Worm (Caenorhabditis elegans) whole organism, midembryonic: ENCODE data around the gene K12H6.9.

ENCODE experiments used
- T22C8.4 ChIP-seq: fragments of 200-800 bp; sonication (Bioruptor generic); IDR thresholded peaks from 2 replicates; pipeline ENCODE4 v1.3.6; 2022; ENCODE audit warnings: missing genetic modification characterization, missing compliant biosample characterization
- cog-1 ChIP-seq: sonication (generic microtip); optimal IDR thresholded peaks from 2 replicates; lab custom pipeline; 2016; ENCODE audit warnings: missing genetic modification characterization, missing compliant biosample characterization
- flt-1 ChIP-seq: fragments of 200-800 bp; sonication (Bioruptor generic); IDR thresholded peaks from 2 replicates; pipeline ENCODE4 v1.3.6; 2022; ENCODE audit warnings: missing genetic modification characterization, missing compliant biosample characterization
- klf-2 ChIP-seq: fragments of 200-800 bp; sonication (Bioruptor generic); conservative IDR thresholded peaks from 2 replicates; pipeline ENCODE4 v1.3.6; 2022; ENCODE audit warnings: missing genetic modification reagents, missing genetic modification characterization, missing compliant biosample characterization
- med-1 ChIP-seq: sonication (generic microtip); optimal IDR thresholded peaks from 2 replicates; lab custom pipeline; 2017; ENCODE audit warnings: missing genetic modification characterization, mild to moderate bottlenecking, missing compliant biosample characterization, antibody characterized with exemption, missing genetic modification reagents; ENCODE audit not compliant: insufficient read depth
- ref-1 ChIP-seq: fragments of 200-800 bp; sonication (Bioruptor generic); conservative IDR thresholded peaks from 2 replicates; pipeline ENCODE4 v1.3.6; 2022; ENCODE audit warnings: missing genetic modification reagents, missing genetic modification characterization, missing compliant biosample characterization
- tab-1 ChIP-seq: fragments of 200-800 bp; sonication (Bioruptor generic); IDR thresholded peaks from 2 replicates; pipeline ENCODE4 v1.3.6; 2022; ENCODE audit warnings: missing genetic modification characterization, missing compliant biosample characterization
- ztf-23 ChIP-seq: fragments of 200-800 bp; sonication (Bioruptor generic); IDR thresholded peaks from 2 replicates; pipeline ENCODE4 v1.3.6; 2022; ENCODE audit warnings: missing genetic modification reagents, missing genetic modification characterization, missing compliant biosample characterization
- ztf-29 ChIP-seq: fragments of 200-800 bp; sonication (Bioruptor generic); IDR thresholded peaks from 2 replicates; pipeline ENCODE4 v1.3.6; 2022; ENCODE audit warnings: missing genetic modification reagents, missing genetic modification characterization, missing compliant biosample characterization

DNA sequence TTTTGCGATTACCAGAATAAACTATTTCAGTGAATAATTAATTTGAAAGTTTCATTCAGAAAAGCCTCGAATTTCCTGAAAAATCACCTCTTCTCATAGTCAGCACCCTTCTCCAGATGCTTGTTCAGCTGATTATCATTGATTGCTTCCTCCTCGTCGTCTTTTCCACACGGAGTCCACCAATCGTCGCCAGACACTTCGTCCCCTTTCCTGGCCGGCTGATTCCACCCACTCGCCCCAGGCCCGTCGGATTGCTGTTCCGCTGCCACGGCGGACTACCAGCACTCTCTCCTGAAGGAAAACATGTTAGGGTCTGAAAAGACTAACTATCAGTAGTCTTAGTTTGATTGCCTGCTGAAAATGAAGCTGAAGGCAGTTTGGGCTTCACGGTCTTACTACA is 43.4 kb upstream of the K12H6.9 start:
- TF ChIP-seq tab-1 (GFP tag; lab: Robert Waterston, UW) = no peak
- no peak for TF ChIP-seq flt-1 (GFP tag; lab: Robert Waterston, UW)
- TF ChIP-seq ztf-23 (GFP tag; lab: Robert Waterston, UW) = no peak
- TF ChIP-seq klf-2 (GFP tag; lab: Robert Waterston, UW) = no peak
- no peak for TF ChIP-seq ztf-29 (GFP tag; lab: Robert Waterston, UW)
- no peak for TF ChIP-seq ref-1 (GFP tag; lab: Robert Waterston, UW)
- no peak for TF ChIP-seq cog-1 (tag; lab: Kevin White, UChicago)
- TF ChIP-seq T22C8.4 = no peak
- no peak for TF ChIP-seq med-1 (GFP tag; lab: Kevin White, UChicago)
